Fruit fly (Drosophila melanogaster) Kc167 (cell line): ENCODE results near the gene CG6497.

Source experiments
- Myc ChIP-seq: fragments of >200 bp; optimal IDR thresholded peaks from 2 replicates; lab custom pipeline; 2017; ENCODE audit warnings: missing external identifiers
- Sin3A ChIP-seq: fragments of >200 bp; optimal IDR thresholded peaks from 2 replicates; lab custom pipeline; 2018; ENCODE audit warnings: missing external identifiers
- h ChIP-seq: fragments of >200 bp; optimal IDR thresholded peaks from 3 replicates; lab custom pipeline; 2018; ENCODE audit warnings: missing external identifiers
- insv ChIP-seq: fragments of >200 bp; optimal IDR thresholded peaks from 3 replicates; lab custom pipeline; 2018; ENCODE audit warnings: missing external identifiers
- psq ChIP-seq: fragments of >200 bp; optimal IDR thresholded peaks from 2 replicates; lab custom pipeline; 2017; ENCODE audit warnings: missing external identifiers
- ttk ChIP-seq: sonication (Bioruptor generic); optimal IDR thresholded peaks from 2 replicates; lab custom pipeline; 2017; ENCODE audit warnings: missing external identifiers

CG6497 gene

dm6 chr3L:17211568-17211967 lies 42.2 kb downstream of the CG6497 start:
- no peak for TF ChIP-seq psq
- no peak for TF ChIP-seq h (lab: Kevin White, UChicago)
- no peak for TF ChIP-seq Myc (lab: Kevin White, UChicago)
- TF ChIP-seq insv (lab: Kevin White, UChicago), result no peak
- TF ChIP-seq ttk (lab: Kevin White, UChicago), result no peak
- TF ChIP-seq Sin3A (lab: Kevin White, UChicago), result no peak

dm6 chr3L:17209402-17209801 lies 44.3 kb downstream of the CG6497 start:
- TF ChIP-seq psq (no peak), ttk (lab: Kevin White, UChicago) (no peak), Myc (lab: Kevin White, UChicago) (no peak)

DNA sequence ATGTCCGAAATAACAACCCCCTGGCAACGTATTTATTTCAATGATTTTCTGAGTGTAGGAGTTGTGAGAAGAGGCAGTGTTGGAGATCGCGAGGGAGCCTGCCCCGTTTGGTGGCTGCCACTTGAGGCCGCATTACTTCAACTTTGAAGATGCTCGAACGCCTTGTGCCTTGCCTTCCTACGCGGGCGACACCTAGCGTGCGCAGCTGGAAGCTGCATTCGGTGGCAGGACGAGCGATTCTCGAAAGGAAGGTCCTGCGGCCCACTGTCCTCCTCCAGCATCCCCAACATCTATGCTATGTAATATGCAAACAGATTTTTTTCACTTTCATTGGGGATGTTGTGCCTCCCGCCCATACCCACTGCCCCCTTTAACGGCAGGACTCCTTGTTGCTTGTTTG lies 45.1 kb downstream of the CG6497 start:
- TF ChIP-seq h (lab: Kevin White, UChicago) (no peak), Myc (lab: Kevin White, UChicago) (no peak), insv (lab: Kevin White, UChicago) (no peak), psq (no peak), ttk (lab: Kevin White, UChicago) (no peak), Sin3A (lab: Kevin White, UChicago) (no peak)
